Worm (Caenorhabditis elegans) whole organism, mixed stage, embryonic: ENCODE results near the gene C16C10.8.
A peak's percentile ranks its signal among the peaks of the same experiment; 100 is the strongest.

ENCODE experiments used
- M03D4.4 ChIP-seq: sonication (generic microtip); optimal IDR thresholded peaks from 2 replicates; lab custom pipeline; 2017; ENCODE audit warnings: mild to moderate bottlenecking, missing genetic modification characterization, missing compliant biosample characterization
- blmp-1 ChIP-seq: fragments of 150-350 bp; optimal IDR thresholded peaks from 2 replicates; lab custom pipeline; 2014; ENCODE audit warnings: missing biosample characterization, missing genetic modification characterization
- ceh-39 ChIP-seq: fragments of 150-350 bp; optimal IDR thresholded peaks from 2 replicates; lab custom pipeline; 2014; ENCODE audit warnings: missing biosample characterization, missing genetic modification characterization
- ceh-43 ChIP-seq: fragments of 200-800 bp; sonication (Bioruptor generic); optimal IDR thresholded peaks from 2 replicates; lab custom pipeline; 2018; ENCODE audit warnings: mild to moderate bottlenecking, missing genetic modification characterization, moderate library complexity, missing compliant biosample characterization
- ceh-83 ChIP-seq: fragments of 200-800 bp; sonication (Bioruptor generic); optimal IDR thresholded peaks from 2 replicates; lab custom pipeline; 2018; ENCODE audit warnings: mild to moderate bottlenecking, missing genetic modification characterization, missing compliant biosample characterization
- ces-1 ChIP-seq: fragments of 150-350 bp; optimal IDR thresholded peaks from 2 replicates; lab custom pipeline; 2014; ENCODE audit warnings: missing biosample characterization, missing genetic modification reagents, missing genetic modification characterization
- drap-1 ChIP-seq: fragments of 200-800 bp; sonication (Bioruptor generic); optimal IDR thresholded peaks from 3 replicates; lab custom pipeline; 2018; ENCODE audit warnings: mild to moderate bottlenecking, missing genetic modification characterization, missing compliant biosample characterization
- elt-1 ChIP-seq: sonication (generic microtip); optimal IDR thresholded peaks from 2 replicates; lab custom pipeline; 2017; ENCODE audit warnings: missing genetic modification characterization, mild to moderate bottlenecking, missing compliant biosample characterization, antibody characterized with exemption, moderate library complexity, borderline replicate concordance; ENCODE audit not compliant: insufficient read depth
- elt-3 ChIP-seq: fragments of 150-350 bp; optimal IDR thresholded peaks from 2 replicates; lab custom pipeline; 2014; ENCODE audit warnings: missing biosample characterization, missing genetic modification characterization
- ham-2 ChIP-seq: fragments of 200-800 bp; sonication (Bioruptor generic); optimal IDR thresholded peaks from 2 replicates; lab custom pipeline; 2018; ENCODE audit warnings: mild to moderate bottlenecking, missing genetic modification characterization, missing compliant biosample characterization
- hlh-1 ChIP-seq: fragments of 150-350 bp; optimal IDR thresholded peaks from 2 replicates; lab custom pipeline; 2014; ENCODE audit warnings: missing biosample characterization, missing genetic modification reagents, missing genetic modification characterization
- lin-13 ChIP-seq: fragments of 150-350 bp; optimal IDR thresholded peaks from 2 replicates; lab custom pipeline; 2014; ENCODE audit warnings: missing biosample characterization, missing genetic modification characterization
- lin-32 ChIP-seq: fragments of 200-800 bp; sonication (Bioruptor generic); optimal IDR thresholded peaks from 2 replicates; lab custom pipeline; 2018; ENCODE audit warnings: mild to moderate bottlenecking, missing genetic modification characterization, missing compliant biosample characterization
- lsy-2 ChIP-seq: fragments of 150-350 bp; optimal IDR thresholded peaks from 2 replicates; lab custom pipeline; 2014; ENCODE audit warnings: missing biosample characterization, missing genetic modification characterization
- mab-5 ChIP-seq: fragments of 150-350 bp; optimal IDR thresholded peaks from 2 replicates; lab custom pipeline; 2014; ENCODE audit warnings: missing biosample characterization, missing genetic modification characterization
- mep-1 ChIP-seq: fragments of 150-350 bp; optimal IDR thresholded peaks from 2 replicates; lab custom pipeline; 2017; ENCODE audit warnings: missing biosample characterization, missing genetic modification reagents, missing genetic modification characterization, inconsistent platforms
- mls-2 ChIP-seq: sonication (generic microtip); optimal IDR thresholded peaks from 2 replicates; lab custom pipeline; 2016; ENCODE audit warnings: mild to moderate bottlenecking, missing genetic modification characterization, moderate library complexity, missing compliant biosample characterization
- nhr-12 ChIP-seq: fragments of 150-350 bp; optimal IDR thresholded peaks from 2 replicates; lab custom pipeline; 2014; ENCODE audit warnings: missing biosample characterization, missing genetic modification characterization
- nhr-2 ChIP-seq: fragments of 150-350 bp; optimal IDR thresholded peaks from 2 replicates; lab custom pipeline; 2014; ENCODE audit warnings: missing biosample characterization, missing genetic modification characterization
- nhr-237 ChIP-seq: fragments of 150-350 bp; optimal IDR thresholded peaks from 2 replicates; lab custom pipeline; 2014; ENCODE audit warnings: missing biosample characterization, missing genetic modification characterization
- nhr-28 ChIP-seq: fragments of 150-350 bp; optimal IDR thresholded peaks from 2 replicates; lab custom pipeline; 2014; ENCODE audit warnings: missing biosample characterization, missing genetic modification characterization
- nhr-76 ChIP-seq: sonication (generic microtip); optimal IDR thresholded peaks from 2 replicates; lab custom pipeline; 2017; ENCODE audit warnings: missing biosample characterization, missing genetic modification characterization
- pha-4 ChIP-seq: fragments of 150-350 bp; optimal IDR thresholded peaks from 2 replicates; lab custom pipeline; 2018; ENCODE audit warnings: missing biosample characterization, missing genetic modification reagents, missing genetic modification characterization
- sem-2 ChIP-seq: fragments of 200-800 bp; sonication (Bioruptor generic); optimal IDR thresholded peaks from 2 replicates; lab custom pipeline; 2018; ENCODE audit warnings: mild to moderate bottlenecking, missing genetic modification characterization, missing compliant biosample characterization
- snpc-4 ChIP-seq: fragments of 150-350 bp; optimal IDR thresholded peaks from 2 replicates; lab custom pipeline; 2014; ENCODE audit warnings: missing biosample characterization, missing genetic modification characterization
- sptf-1 ChIP-seq: sonication (generic microtip); optimal IDR thresholded peaks from 2 replicates; lab custom pipeline; 2017; ENCODE audit warnings: mild to moderate bottlenecking, missing genetic modification characterization, moderate library complexity, missing compliant biosample characterization
- unc-120 ChIP-seq: sonication (generic microtip); optimal IDR thresholded peaks from 2 replicates; lab custom pipeline; 2017; ENCODE audit warnings: missing genetic modification characterization, missing compliant biosample characterization; ENCODE audit not compliant: poor library complexity, severe bottlenecking
- unc-39 ChIP-seq: fragments of 150-350 bp; optimal IDR thresholded peaks from 2 replicates; lab custom pipeline; 2014; ENCODE audit warnings: missing biosample characterization, missing genetic modification characterization
- unc-62 ChIP-seq: fragments of 150-350 bp; optimal IDR thresholded peaks from 2 replicates; lab custom pipeline; 2014; ENCODE audit warnings: missing biosample characterization, missing genetic modification reagents, missing genetic modification characterization
- zip-8 ChIP-seq: fragments of 150-350 bp; optimal IDR thresholded peaks from 2 replicates; lab custom pipeline; 2014; ENCODE audit warnings: missing biosample characterization, missing genetic modification characterization

C16C10.8 gene

ce11 chrIII:4191091-4191638, 27.2 kb upstream of the C16C10.8 start, which contains the start of gene dnj-16:
dnj-16 (plus strand) TSS chrIII:4191141.
- no peak for TF ChIP-seq unc-120 (tag; lab: Kevin White, UChicago)
- peak; percentile 83 for TF ChIP-seq ces-1 (GFP tag; lab: Kevin White, UChicago)
- TF ChIP-seq mep-1 (tag; lab: Kevin White, UChicago), result peak; percentile 19
- TF ChIP-seq lsy-2 (tag; lab: Kevin White, UChicago), result peak; percentile 11
- TF ChIP-seq nhr-237 (tag; lab: Kevin White, UChicago), result peak; percentile 1
- TF ChIP-seq nhr-28 (tag; lab: Kevin White, UChicago), result no peak
- no peak for TF ChIP-seq elt-1 (tag; lab: Kevin White, UChicago)

- no peak for TF ChIP-seq drap-1
- no peak for TF ChIP-seq nhr-12 (tag; lab: Kevin White, UChicago)
- no peak for TF ChIP-seq nhr-2
- no peak for TF ChIP-seq sem-2 (GFP tag; lab: Kevin White, UChicago)
- TF ChIP-seq ceh-39 (tag; lab: Kevin White, UChicago), result no peak
- TF ChIP-seq nhr-237 (tag; lab: Kevin White, UChicago), result no peak
- TF ChIP-seq unc-120 (tag; lab: Kevin White, UChicago), result no peak
- no peak for TF ChIP-seq lin-32 (GFP tag; lab: Kevin White, UChicago)
- no peak for TF ChIP-seq pha-4 (tag; lab: Kevin White, UChicago)
- no peak for TF ChIP-seq mab-5 (tag; lab: Kevin White, UChicago)
- TF ChIP-seq snpc-4 (tag; lab: Kevin White, UChicago), result no peak
- TF ChIP-seq sptf-1 (tag; lab: Kevin White, UChicago), result no peak
These were observed 26.3 kb upstream of the C16C10.8 start, which contains the start of gene spp-28 for ce11 chrIII:4190241-4190640. spp-28 (minus strand) TSS chrIII:4190341.

ce11 chrIII:4189602-4190001, 25.6 kb upstream of the C16C10.8 start:
- TF ChIP-seq sptf-1 (tag; lab: Kevin White, UChicago) (no peak), snpc-4 (tag; lab: Kevin White, UChicago) (no peak), elt-1 (tag; lab: Kevin White, UChicago) (peak; percentile 74), nhr-237 (tag; lab: Kevin White, UChicago) (no peak), unc-39 (no peak), lsy-2 (tag; lab: Kevin White, UChicago) (no peak), elt-3 (tag; lab: Kevin White, UChicago) (peak; percentile 88), blmp-1 (tag; lab: Kevin White, UChicago) (peak; percentile 92), hlh-1 (no peak), lin-13 (tag; lab: Kevin White, UChicago) (no peak), zip-8 (no peak), mls-2 (no peak), mep-1 (tag; lab: Kevin White, UChicago) (no peak), M03D4.4 (no peak), unc-120 (tag; lab: Kevin White, UChicago) (no peak), nhr-76 (tag; lab: Kevin White, UChicago) (no peak), unc-62 (GFP tag; lab: Kevin White, UChicago) (peak; percentile 0), ces-1 (GFP tag; lab: Kevin White, UChicago) (no peak), ceh-43 (GFP tag; lab: Kevin White, UChicago) (no peak), ceh-39 (tag; lab: Kevin White, UChicago) (no peak), pha-4 (tag; lab: Kevin White, UChicago) (no peak), ham-2 (GFP tag; lab: Kevin White, UChicago) (peak; percentile 15), ceh-83 (GFP tag; lab: Kevin White, UChicago) (no peak), nhr-2 (no peak), mab-5 (tag; lab: Kevin White, UChicago) (no peak), lin-32 (GFP tag; lab: Kevin White, UChicago) (no peak), nhr-12 (tag; lab: Kevin White, UChicago) (no peak)

- peak; percentile 84 for TF ChIP-seq zip-8
- TF ChIP-seq elt-3 (tag; lab: Kevin White, UChicago), result peak; percentile 77
- TF ChIP-seq mab-5 (tag; lab: Kevin White, UChicago), result no peak
- peak; percentile 81 for TF ChIP-seq blmp-1 (tag; lab: Kevin White, UChicago)
- TF ChIP-seq sptf-1 (tag; lab: Kevin White, UChicago), result no peak
- peak; percentile 20 for TF ChIP-seq unc-62 (GFP tag; lab: Kevin White, UChicago)
These were observed 23.9 kb upstream of the C16C10.8 start, which contains the start of gene R74.2 for ce11 chrIII:4187845-4188244. R74.2 (plus strand) TSS chrIII:4188160.
